Fruit fly (Drosophila melanogaster): ENCODE results near the gene Arr1.

The Arr1 gene

DNA sequence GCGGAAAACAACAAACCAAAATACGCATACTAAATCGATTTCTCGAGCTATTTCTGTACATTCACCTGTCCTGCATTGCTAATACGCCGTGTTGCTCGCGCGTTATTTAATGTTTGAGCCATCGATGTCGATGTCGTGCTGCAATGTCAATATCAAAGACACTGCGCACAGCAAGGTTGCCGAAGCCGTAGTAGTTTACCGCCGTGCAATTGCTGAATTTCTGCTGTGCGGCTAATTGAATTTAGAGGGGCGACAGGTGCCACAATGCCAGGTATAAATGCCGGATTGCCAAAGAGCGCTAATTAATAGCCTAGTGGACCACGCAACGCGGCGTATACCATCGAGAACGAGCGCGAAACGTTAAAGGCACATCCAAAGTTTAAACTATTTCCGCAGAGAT lies at the start of gene Arr1:
TSS of gene Arr1 (plus strand) at position 301 of the 400 bp plus-strand sequence.
- TF ChIP-seq insv (optimal IDR thresholded peaks at IDR 0.05) (no peak), Sin3A (optimal IDR thresholded peaks at IDR 0.05) (no peak)

DNA sequence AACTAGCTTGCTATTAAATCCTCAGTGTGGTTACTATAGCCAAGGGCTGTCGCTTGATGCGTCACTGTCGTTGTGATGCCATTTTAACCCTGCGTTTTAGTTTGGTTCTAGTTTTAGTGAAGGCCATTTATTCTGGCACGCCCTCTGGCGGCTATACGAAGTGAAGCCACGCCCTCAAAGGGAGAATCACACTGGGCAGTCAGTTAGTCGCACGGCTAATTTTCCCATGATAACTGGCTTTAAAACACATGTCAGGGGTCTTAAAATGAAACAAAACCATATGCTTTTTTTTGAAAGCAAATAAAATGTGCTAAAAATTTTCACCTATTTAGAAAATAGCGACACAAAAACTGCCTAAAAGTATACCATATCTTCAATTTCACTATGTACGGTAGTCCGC lies 45.3 kb upstream of the Arr1 start:
- TF ChIP-seq Myc (optimal IDR thresholded peaks at IDR 0.05) = no peak
- no peak for TF ChIP-seq h (optimal IDR thresholded peaks at IDR 0.05)
- no peak for TF ChIP-seq psq (optimal IDR thresholded peaks at IDR 0.05)
- no peak for TF ChIP-seq insv (optimal IDR thresholded peaks at IDR 0.05)
- no peak for TF ChIP-seq Sin3A (optimal IDR thresholded peaks at IDR 0.05)
- no peak for TF ChIP-seq ttk (optimal IDR thresholded peaks at IDR 0.05)

DNA sequence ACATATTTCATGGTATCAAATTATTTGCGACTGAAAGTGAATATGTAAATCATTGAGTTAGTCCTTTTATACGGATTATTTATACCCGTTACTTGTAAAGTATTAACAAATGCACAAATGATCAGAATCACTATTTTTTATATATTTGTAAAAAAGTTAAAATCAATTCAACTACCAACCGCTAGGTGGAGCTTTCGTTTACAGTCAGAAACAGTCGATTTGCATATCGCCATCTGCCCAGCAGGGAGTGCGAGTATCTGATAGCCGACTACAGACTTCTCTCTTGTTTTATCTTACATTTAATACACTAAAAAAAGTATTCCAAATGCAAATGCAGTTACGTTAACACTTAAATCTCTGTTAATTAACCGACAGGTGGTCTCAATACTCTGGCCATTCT lies 10.8 kb upstream of the Arr1 start:
- TF ChIP-seq insv (optimal IDR thresholded peaks at IDR 0.05) (no peak), psq (optimal IDR thresholded peaks at IDR 0.05) (no peak), ttk (optimal IDR thresholded peaks at IDR 0.05) (no peak), Myc (optimal IDR thresholded peaks at IDR 0.05) (no peak), h (optimal IDR thresholded peaks at IDR 0.05) (no peak), Sin3A (optimal IDR thresholded peaks at IDR 0.05) (no peak)

DNA sequence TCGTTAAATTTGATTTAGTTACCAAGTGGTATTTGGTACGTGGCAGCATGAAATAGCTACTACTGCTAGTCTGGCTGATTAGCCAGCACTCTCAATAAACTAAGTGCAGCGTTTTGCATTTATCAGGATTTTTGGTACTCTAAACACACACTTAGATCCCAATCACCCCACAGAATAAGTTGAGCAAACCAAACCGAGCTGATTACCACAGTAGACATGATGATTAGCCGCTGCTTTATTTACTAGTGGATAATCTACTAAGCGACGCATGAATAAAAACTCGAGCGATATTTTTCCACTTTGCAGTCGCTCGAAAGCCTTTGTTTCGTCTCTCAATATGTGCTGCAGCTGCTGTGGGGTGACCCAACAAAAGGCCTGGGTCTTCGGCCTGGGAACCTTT lies 3.3 kb downstream of the Arr1 start, which contains the start of gene ninaD:
TSS of gene ninaD (plus strand) at position 301 of the 400 bp plus-strand sequence.
- TF ChIP-seq psq (optimal IDR thresholded peaks at IDR 0.05) = no peak

DNA sequence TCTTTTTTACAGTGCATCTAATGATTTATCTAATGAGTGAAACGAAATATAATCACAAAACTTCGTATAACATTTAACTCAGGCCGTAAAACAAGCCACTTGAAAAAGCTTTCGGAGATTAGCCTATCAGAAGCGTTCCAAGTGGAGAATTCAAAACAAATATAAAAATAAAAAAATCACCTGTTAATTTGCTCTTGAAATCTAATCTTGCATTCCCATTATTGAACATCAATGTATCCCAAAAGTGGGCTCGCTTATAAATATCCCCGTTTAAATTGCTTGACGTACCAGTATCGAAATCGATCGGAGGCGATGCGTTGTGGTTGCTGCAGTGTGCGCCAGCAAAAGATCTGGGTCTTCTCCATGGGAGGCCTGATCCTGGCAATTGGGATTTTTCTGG lies 5.9 kb downstream of the Arr1 start, which contains the start of gene CG31741:
TSS of gene CG31741 (plus strand) at position 301 of the 400 bp plus-strand sequence.
- TF ChIP-seq Sin3A (optimal IDR thresholded peaks at IDR 0.05) (no peak), psq (optimal IDR thresholded peaks at IDR 0.05) (no peak), insv (optimal IDR thresholded peaks at IDR 0.05) (no peak), Myc (optimal IDR thresholded peaks at IDR 0.05) (no peak), h (optimal IDR thresholded peaks at IDR 0.05) (no peak), ttk (optimal IDR thresholded peaks at IDR 0.05) (no peak)

DNA sequence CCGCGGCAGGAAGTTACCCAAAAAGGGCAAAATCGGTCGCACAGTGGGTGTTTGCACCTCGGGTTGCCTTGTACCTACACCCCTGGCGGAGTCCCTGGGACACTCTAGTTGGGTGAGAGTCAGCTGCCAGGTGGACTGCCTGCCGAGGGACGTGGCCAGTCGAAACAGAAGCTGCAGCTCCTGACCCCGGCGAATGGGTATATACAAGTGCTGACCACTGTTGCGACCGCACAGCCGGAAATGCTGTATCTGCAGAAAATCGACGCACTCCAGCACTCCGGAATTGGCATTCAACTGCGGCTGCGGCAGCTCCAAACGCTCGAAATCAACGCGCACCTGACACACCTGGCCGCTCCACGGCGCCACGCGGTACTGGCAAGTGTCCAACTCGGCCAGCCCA lies 13.6 kb downstream of the Arr1 start:
- TF ChIP-seq Myc (optimal IDR thresholded peaks at IDR 0.05) = no peak
- TF ChIP-seq psq (optimal IDR thresholded peaks at IDR 0.05) = no peak
- no peak for TF ChIP-seq insv (optimal IDR thresholded peaks at IDR 0.05)
- no peak for TF ChIP-seq Sin3A (optimal IDR thresholded peaks at IDR 0.05)
- TF ChIP-seq h (optimal IDR thresholded peaks at IDR 0.05) = no peak
- no peak for TF ChIP-seq ttk (optimal IDR thresholded peaks at IDR 0.05)

DNA sequence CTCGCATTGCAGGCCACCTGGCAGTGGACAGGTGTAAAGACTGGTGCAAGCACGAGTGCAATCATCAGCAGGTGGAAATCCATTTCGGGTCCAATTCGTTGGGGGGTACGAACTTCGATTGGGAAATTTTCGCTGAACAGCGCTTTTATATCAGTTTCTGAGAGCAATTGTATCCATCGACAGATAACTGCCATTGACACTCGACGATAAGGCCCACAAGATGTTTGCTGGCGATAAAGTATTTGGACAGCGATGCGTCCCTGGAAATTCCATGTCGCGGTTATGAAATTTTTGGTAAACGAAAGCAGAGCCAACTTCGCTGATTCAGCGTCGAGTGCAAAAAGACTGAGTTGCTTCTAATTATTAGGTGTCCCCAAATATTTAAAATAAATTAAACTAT lies 14.1 kb downstream of the Arr1 start, which contains the start of gene CG15153:
TSS of gene CG15153 (minus strand) at position 101 of the 400 bp plus-strand sequence.
- TF ChIP-seq psq (optimal IDR thresholded peaks at IDR 0.05) = no peak
- no peak for TF ChIP-seq h (optimal IDR thresholded peaks at IDR 0.05)
- no peak for TF ChIP-seq Myc (optimal IDR thresholded peaks at IDR 0.05)
- no peak for TF ChIP-seq Sin3A (optimal IDR thresholded peaks at IDR 0.05)
- TF ChIP-seq insv (optimal IDR thresholded peaks at IDR 0.05) = no peak
- no peak for TF ChIP-seq ttk (optimal IDR thresholded peaks at IDR 0.05)

DNA sequence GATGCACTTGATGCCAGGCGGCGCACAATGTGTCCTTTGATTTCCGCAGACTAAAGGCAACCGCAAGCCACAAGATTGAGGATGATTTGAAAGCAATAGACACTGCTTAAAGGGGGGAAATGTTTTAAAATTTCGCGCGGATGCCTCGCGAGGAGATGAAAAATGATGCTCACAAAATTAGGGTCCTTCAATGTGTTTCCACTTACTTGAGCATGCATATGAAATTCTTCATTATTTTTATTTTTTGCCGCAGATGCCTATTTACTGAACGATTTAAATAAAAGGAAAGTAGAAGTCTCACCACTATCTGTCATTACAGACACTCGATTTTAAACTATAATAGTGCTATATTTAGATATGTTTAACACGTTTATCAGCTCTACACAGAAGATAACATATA lies 18.2 kb downstream of the Arr1 start, which contains the start of gene Slc25A46b:
TSS of gene Slc25A46b (plus strand) at position 301 of the 400 bp plus-strand sequence.
- no peak for TF ChIP-seq psq (optimal IDR thresholded peaks at IDR 0.05)
- no peak for TF ChIP-seq Myc (optimal IDR thresholded peaks at IDR 0.05)
- no peak for TF ChIP-seq h (optimal IDR thresholded peaks at IDR 0.05)
- TF ChIP-seq insv (optimal IDR thresholded peaks at IDR 0.05) = no peak
- TF ChIP-seq ttk (optimal IDR thresholded peaks at IDR 0.05) = no peak
- no peak for TF ChIP-seq Sin3A (optimal IDR thresholded peaks at IDR 0.05)

DNA sequence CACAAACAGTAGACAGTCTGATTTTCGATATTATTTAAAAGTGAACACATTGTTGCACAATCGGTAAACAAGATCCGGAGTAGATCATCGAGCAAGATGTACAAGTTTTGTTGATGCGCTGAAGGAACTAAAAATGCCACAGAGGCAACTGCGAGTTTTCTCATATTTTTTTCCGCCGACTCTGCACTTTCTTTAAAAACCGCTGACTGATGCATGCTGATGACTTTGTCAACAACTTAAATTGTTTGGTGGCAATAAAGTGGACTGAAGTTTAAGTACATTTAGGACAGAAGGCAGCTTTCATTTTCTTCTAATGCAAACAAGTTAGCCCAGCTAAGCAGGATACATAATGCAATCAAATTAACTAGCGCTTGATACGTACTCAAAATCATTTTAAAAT lies 34.4 kb downstream of the Arr1 start:
- no peak for TF ChIP-seq Sin3A (optimal IDR thresholded peaks at IDR 0.05)
- no peak for TF ChIP-seq Myc (optimal IDR thresholded peaks at IDR 0.05)
- no peak for TF ChIP-seq insv (optimal IDR thresholded peaks at IDR 0.05)
- TF ChIP-seq h (optimal IDR thresholded peaks at IDR 0.05) = no peak
- TF ChIP-seq ttk (optimal IDR thresholded peaks at IDR 0.05) = no peak
- TF ChIP-seq psq (optimal IDR thresholded peaks at IDR 0.05) = no peak

DNA sequence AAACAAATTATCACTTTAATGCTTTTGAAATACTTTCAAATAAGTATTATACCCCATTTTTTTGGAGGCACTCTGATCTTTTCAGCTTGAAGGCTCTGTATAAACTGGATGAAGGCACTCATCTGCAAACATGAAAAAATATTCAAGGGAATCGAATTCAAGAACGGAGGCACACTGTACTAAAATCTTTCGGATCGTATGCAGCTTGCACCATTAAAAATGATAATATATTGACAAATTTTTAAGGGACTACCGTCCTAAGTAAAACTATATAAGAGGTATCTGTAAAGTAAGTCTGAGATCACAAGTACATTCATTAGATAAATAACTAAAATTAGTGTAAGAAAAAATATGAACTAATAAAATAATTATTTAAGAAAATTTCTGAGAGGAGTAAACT lies 35.0 kb downstream of the Arr1 start, which contains the start of gene CG44476:
TSS of gene CG44476 (minus strand) at position 101 of the 400 bp plus-strand sequence.
- no peak for TF ChIP-seq ttk (optimal IDR thresholded peaks at IDR 0.05)

DNA sequence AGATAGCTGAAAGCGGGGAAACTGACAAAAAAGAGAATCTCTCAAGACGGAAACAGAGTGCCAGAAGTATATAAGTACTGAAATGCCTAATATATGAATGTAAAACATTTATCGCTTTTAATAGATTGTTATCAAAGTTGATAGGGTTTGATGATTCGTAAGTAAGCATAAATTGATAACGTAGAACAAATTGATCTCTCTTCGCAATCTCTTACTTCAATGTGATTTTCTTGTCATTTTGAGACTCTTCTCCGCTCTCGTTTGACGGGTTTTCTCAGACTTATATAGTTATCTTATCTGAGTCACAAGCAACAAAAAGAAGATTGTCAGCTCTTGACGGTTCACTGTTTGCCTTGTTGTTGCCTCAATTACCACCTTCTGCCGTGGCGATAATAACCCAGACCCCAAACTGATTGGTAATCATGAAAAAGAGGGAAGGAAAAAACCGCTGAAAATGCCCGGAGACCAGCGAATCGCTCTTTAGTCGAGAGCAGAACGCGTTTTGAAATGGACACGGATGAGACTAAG lies 36.2 kb downstream of the Arr1 start, which contains the start of gene CG15152:
TSS of gene CG15152 (plus strand) at position 372 of the 528 bp plus-strand sequence.
- TF ChIP-seq ttk (optimal IDR thresholded peaks at IDR 0.05) (no peak), Sin3A (optimal IDR thresholded peaks at IDR 0.05) (no peak), insv (optimal IDR thresholded peaks at IDR 0.05) (no peak), psq (optimal IDR thresholded peaks at IDR 0.05) (no peak), Myc (optimal IDR thresholded peaks at IDR 0.05) (no peak), h (optimal IDR thresholded peaks at IDR 0.05) (no peak)

DNA sequence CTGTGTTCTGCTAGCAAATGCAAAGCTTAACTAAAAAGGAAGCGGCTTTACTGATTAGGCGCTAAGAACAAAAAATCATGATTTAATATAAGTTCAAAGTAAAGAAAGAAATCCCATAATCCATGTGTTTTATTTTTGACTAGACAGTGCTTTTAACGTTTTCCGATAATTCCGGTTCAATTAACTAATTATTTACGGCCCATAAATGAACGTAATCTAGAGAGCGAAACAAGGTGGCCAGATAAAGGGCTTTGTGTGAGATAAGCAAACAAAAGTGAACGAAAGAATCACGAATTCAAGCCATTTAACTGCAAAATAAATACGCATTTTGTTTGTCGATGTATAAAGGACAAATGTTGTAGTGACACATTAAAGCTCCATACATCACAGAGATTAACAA lies 37.0 kb downstream of the Arr1 start:
- TF ChIP-seq ttk (optimal IDR thresholded peaks at IDR 0.05) (no peak), h (optimal IDR thresholded peaks at IDR 0.05) (no peak), Myc (optimal IDR thresholded peaks at IDR 0.05) (no peak), psq (optimal IDR thresholded peaks at IDR 0.05) (no peak), Sin3A (optimal IDR thresholded peaks at IDR 0.05) (no peak), insv (optimal IDR thresholded peaks at IDR 0.05) (no peak)

DNA sequence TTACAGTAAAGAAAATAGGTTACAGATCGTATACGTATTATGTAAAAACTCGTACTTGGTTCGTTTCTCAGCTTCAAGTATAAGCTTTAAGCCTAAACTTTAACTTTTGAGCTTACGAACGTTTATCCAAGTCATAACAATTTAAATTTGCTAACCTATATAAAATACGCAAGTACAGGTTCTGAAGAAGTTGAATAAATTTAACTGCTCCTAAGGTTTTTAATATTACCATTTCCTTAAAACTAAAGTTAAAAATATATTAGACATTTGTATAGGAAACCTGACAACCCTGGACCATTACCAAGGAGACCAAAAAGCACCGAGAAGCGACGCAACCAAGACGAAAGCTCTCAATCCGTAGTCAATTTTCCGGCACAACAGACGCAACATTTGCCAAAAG lies 41.6 kb downstream of the Arr1 start, which contains the start of gene CG5758:
TSS of gene CG5758 (plus strand) at position 353 of the 400 bp plus-strand sequence.
- TF ChIP-seq psq (optimal IDR thresholded peaks at IDR 0.05) (no peak), insv (optimal IDR thresholded peaks at IDR 0.05) (no peak), h (optimal IDR thresholded peaks at IDR 0.05) (no peak), Sin3A (optimal IDR thresholded peaks at IDR 0.05) (no peak), ttk (optimal IDR thresholded peaks at IDR 0.05) (no peak), Myc (optimal IDR thresholded peaks at IDR 0.05) (no peak)
